Fruit fly (Drosophila melanogaster): ENCODE measurements around the gene PEK.

dm6 chr3R:5485295-5485718 is 20.8 kb upstream of the PEK start, which contains the start of gene CG31550:
- TF ChIP-seq EcR (GFP tag; optimal IDR thresholded peaks at IDR 0.05), result no peak
- no peak for TF ChIP-seq CG14655 (GFP tag; optimal IDR thresholded peaks at IDR 0.05)
- TF ChIP-seq gl (tag; optimal IDR thresholded peaks at IDR 0.05), result no peak
- peak; percentile 55; the same call in 1 of the 2 replicates for TF ChIP-seq Ets98B (GFP tag; IDR thresholded peaks at IDR 0.05)
- no peak for TF ChIP-seq CG17806 (tag; optimal IDR thresholded peaks at IDR 0.05)
- TF ChIP-seq fd96Ca (GFP tag; IDR thresholded peaks at IDR 0.05), result no peak
- TF ChIP-seq CG9948 (tag; optimal IDR thresholded peaks at IDR 0.05), result peak; percentile 56
- no peak for TF ChIP-seq Pif1B (GFP tag; optimal IDR thresholded peaks at IDR 0.05)
- no peak for TF ChIP-seq Snoo (tag; optimal IDR thresholded peaks at IDR 0.05)
- TF ChIP-seq CG12605 (GFP tag; IDR thresholded peaks at IDR 0.05), result no peak; the same call in 1 of the 2 replicates
- no peak for TF ChIP-seq CG8301 (tag; optimal IDR thresholded peaks at IDR 0.05)
- TF ChIP-seq D1 (tag; optimal IDR thresholded peaks at IDR 0.05), result no peak
- peak; percentile 71 for TF ChIP-seq CG15710 (tag; optimal IDR thresholded peaks at IDR 0.05)
